Fruit fly (Drosophila melanogaster) S2 (cell line): Measurements from ENCODE around the gene Tsp26A.
A peak's percentile ranks its signal among the peaks of the same experiment; 100 is the strongest.

ENCODE experiments used
- CG8478 ChIP-seq: fragments of >200 bp; optimal IDR thresholded peaks from 2 replicates; lab custom pipeline; 2018
- CTCF ChIP-seq, 2 experiments: fragments of >200 bp; optimal IDR thresholded peaks; 2 replicates each; lab custom pipeline; 2018

Tsp26A gene

DNA sequence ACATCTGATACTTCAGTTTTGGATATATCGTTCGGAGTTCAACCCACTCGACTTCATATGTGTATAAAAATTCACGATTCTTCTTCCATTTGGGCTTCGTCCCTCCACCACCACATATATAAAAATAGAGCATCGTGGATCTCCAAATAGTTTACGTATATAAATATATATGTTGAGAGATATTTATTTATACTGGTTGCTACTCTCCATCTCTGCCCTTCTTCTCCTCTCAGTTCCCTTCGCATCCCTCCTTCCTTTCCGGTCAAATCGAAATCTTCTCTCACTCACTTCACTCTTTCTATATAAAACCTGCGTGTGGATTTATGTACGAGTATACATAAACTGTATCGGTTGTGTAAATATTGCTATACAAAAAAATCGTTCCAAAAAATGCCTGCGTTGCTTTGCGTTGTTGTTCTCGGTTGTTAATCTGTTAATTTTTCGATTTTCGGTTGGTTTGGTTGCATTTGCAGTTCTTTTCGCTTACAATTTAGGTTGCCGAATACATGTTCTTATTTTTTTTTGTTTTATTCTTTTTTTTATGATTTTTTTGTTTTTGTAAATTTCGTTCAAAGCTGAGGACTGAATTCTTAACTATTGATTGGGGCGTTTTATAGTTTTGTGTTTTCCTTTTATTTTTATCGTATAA lies 27.3 kb upstream of the Tsp26A start:
- TF ChIP-seq CTCF (optimal IDR thresholded peaks at IDR 0.05; lab: Kevin White, UChicago) (no peak), CG8478 (no peak)

DNA sequence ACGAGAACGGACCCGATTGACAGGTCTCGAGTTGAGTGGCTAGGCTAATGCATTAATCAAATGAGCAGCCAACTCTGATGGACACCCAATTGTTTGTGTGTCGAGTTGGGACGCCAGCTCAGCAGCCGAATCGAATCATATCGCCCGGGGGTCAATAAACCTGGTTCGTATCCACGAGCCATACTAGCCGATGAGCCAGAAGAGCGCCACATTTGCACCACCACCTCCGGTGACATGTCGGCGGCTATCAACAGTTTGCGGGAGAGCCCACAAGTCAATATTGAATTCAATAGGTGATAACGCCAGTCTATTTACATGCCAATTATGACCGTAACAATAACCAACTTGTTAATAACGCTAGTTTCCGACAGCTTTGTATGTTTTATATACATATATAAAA lies 25.9 kb upstream of the Tsp26A start:
- TF ChIP-seq CG8478 (no peak), CTCF (optimal IDR thresholded peaks at IDR 0.05; lab: Kevin White, UChicago) (no peak)

DNA sequence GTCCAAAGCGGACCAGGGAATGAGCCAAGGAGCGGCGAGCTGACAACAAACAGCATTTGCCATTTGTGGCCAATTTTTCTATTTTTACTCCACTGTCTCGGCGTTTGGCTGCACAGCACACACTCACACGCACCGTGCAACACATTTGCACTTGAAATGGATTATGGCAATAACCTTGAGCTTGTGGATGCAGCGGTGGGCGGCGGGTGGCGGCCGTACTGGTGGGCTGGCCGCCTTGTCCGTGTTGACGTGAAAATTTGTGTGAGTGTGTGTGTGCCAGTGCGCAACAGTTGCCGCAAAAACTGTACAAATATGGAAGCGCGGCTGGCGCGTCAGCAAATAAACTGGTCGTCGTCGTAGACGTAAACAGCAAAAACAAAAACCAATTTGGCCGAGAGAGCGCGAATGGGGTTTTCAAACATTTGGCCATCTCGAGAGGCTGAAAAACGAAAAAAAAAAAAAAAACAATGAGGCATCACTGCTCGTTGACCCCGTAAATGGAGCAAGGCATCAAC lies 24.9 kb upstream of the Tsp26A start:
- TF ChIP-seq CG8478: no peak
- TF ChIP-seq CTCF (optimal IDR thresholded peaks at IDR 0.05; lab: Kevin White, UChicago): no peak

DNA sequence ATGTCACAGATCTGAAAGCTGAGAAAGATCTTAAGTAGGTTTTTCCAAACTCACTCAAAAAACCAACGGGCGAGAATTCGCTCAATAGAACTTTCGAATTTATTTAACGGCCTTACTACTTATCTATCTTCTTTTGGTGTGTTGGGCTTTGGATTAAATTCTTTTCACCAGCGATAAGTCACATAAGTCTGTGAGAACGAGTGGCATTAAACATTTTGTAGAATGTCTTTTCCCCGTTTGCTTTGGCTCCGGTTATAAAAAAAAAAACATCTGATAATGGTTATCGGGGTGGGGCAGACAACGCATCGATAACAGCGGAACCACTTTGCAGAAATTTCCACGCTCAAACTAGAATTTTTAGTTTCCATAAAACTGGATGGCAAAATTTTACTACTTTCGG lies 24.4 kb upstream of the Tsp26A start:
- TF ChIP-seq CTCF (optimal IDR thresholded peaks at IDR 0.05; lab: Kevin White, UChicago) (no peak), CG8478 (no peak)

DNA sequence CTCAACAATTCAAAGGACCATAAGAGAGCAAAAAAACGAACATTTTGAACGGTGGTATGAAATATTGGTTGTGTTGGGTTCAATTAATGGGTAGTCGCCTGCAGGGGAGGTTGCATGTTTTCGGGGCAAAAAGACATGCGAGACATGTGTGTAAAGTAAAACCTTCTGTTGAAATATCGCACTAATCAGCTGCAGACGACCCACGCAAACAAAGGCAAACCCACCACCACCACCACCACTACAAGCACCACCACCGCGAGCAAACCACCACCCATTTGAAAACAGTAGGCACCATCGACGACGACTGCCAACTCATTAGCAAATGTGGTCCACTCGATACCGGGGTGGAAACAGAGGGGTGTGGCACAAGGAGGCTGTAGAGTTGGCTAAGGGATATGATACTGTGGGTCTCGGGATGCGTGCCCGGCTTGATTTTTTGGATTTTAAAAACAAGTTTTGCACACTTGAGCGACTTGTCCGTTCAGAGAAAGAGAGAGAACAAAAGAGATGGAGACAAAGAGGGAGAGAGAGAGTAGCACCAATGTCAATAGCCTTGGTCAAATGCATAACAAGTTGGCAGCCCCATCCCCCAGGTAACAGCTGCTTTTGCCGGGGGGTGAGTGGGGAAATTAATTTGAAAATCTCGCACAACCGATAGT lies 22.8 kb upstream of the Tsp26A start:
- TF ChIP-seq CTCF (optimal IDR thresholded peaks at IDR 0.05; lab: Kevin White, UChicago) (no peak), CG8478 (no peak)

DNA sequence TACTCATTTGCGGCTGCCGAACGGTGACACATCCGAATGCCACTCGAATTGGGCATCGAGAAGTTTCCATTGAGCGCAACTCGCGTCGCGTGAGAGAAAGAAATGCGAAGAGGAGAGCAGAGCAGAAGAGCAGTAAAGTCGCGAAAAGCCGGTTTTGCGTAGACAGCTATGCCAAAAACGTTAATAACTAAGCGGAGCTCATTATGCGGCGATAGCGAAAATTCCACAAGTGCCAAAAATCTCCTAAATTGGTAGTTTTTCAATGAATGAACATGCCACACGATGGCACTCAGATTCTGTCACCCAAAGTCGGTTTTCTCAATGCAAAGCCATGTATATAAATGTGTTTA lies 22.3 kb upstream of the Tsp26A start:
- TF ChIP-seq CTCF (optimal IDR thresholded peaks at IDR 0.05; lab: Kevin White, UChicago): no peak
- TF ChIP-seq CG8478: no peak

DNA sequence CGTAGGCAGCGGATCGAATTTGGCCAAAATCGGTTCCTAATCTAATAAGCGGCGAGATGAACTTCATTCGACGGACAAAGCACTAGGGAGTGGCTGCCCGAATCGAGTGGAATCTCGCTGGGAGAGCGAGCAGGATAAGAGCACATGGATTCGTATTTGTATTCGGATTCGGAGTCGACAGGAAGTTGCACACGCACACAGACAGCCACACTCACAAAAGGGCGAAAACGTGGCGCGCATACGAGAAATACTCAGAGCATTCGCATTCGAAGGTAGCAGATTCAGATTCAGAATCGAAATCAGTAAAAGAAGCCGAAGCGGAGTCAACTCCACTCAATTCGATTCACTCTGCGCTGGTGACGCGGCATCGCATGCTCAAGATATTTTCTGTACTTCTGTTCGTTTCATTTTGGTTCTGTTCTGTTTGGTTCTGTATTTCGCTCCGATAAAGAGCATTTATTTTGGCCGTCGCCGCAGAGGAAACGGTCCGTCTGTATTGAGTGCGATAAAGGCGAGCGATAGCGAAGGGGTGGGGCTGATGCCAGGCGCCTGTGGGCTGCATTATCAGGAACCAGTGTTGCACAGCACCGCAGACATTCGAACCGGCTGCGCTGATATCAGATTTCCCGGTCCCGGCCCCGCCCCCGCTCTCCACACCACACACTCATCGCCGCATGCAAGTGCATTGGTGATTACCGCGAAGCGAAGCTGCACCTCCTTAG lies 21.5 kb upstream of the Tsp26A start:
- TF ChIP-seq CG8478 (no peak), CTCF (optimal IDR thresholded peaks at IDR 0.05; lab: Kevin White, UChicago) (no peak)

DNA sequence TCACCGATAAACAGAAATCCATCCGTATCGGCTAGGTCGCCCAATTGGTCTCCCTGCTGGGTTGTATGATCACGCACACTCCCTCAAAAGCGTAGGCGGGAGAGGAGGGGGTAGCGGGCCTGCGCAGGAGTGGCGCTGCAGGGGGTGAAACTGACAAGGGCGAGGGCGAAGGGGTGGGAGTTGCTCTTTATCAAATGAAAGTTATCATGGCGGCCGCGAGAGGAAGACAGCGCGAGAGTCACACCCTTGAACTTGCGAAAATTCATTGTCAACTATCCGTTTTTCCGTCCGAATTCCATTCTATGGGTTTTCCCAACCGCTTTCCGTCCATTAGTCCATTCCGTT lies 21.0 kb upstream of the Tsp26A start:
- no peak for TF ChIP-seq CTCF (optimal IDR thresholded peaks at IDR 0.05; lab: Kevin White, UChicago)
- TF ChIP-seq CG8478: no peak

DNA sequence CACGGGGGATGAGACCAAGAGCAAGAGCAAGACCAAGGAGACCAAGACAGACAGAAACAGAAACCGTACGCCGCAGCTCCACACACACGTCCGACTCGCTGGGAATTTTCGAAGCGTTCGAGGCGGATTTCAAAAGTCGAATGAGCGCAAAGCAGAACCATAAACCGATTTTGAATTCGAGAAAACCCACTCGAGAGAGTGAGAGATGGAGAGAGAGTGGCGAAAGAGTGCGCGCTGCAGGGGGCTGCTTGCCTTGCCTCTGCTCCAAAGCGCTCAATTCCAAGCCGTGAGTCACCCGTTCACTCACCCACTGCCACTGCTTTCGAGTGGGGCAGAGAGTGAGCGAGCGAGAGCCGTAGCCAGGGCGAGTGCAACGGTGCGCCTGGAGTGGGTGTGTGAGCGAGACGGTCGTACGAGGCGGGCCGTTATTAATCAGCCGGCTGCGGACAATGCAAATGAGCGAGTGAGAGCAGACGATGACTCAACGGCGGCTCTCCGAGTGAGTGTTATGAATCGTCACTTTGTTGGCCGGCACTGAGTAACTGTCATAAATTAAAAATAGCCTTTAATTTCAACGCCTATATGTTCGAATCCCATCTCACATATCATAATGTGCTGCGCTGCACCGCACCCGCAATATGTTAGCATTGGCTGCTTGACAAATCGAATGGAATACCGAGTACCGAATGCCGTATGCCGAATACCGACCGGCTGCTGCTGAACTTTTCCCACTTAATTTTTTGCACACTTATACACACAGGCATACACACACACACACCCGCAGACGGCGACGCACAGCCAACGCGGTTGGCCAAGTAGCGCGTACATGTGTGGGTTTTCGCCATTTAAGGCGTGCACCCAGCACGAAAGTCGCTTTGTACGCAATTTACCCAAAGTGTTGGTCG lies 19.8 kb upstream of the Tsp26A start:
- TF ChIP-seq CTCF (optimal IDR thresholded peaks at IDR 0.05; lab: Kevin White, UChicago): no peak
- no peak for TF ChIP-seq CG8478

DNA sequence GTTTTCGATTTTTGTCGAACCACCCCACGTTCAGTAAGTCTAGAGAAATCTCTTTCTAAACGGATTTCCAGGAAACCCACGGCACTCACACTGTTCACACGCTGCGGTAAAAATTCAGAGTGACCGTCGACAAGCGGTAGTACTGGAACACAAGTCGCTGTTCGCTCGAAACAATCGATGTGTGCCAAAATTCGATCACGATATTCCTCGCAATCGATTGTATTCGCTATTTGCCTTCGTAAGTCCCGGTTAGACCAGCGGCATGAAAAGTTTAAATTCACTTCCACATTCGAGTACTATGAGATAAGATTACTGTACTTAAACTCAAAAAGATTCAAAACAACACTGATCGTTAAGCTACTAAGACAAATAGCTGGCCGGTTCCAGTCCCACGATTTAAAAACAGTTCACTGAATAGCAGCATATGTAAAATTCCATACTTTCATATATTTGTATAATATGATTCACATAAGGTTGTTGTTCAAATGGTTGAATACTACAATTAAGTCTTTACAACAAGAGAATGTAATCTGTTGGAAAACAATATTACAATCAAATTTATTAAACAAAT lies 19.1 kb upstream of the Tsp26A start, which contains the start of gene chic:
Gene chic (minus strand): TSS at position 157 of the 571 bp plus-strand sequence.
- TF ChIP-seq CTCF (optimal IDR thresholded peaks at IDR 0.05; lab: Kevin White, UChicago) (peak in 1 of 2 experiments; percentile 11), CG8478 (no peak)

DNA sequence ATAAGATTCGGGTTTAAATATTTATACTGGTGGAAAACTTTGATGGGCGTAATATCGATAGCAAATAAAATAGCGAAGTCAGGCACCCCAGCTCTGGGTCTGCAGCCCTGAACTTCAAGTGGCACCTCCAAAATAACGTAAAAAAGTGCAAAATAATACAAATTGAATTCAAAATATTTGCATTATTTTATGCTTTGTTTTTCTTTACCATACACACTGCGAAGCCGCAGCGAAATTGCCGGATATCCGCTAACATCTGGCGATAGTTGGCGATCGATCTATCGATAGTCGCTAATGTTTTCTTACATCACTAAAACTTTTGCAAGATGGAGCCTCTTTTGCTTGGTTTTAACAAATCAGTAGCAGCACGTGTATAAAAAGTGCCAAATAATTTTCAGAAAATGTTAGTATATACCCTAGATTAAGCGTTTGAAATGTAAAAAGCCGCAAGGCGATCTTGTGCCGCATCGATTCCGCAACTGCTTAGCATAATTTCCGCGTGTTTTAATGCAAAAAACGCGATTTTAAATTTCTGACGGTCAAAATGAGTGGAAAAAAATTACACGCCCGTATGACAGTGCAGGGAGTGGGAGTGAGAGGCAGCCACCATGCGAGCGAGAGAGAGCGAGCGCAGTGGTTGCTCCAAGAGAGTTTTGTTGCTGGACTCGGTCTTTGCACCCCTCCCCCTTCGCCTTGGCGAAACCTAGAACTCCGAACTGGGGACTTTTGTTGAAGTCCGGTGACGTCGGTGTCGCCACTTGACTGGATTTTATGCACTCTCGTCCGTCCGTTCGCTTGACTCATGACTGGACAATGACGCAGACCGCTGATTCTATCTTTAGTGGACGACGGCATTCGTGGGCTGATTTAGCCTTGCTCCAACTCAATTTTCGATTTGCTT lies 18.3 kb upstream of the Tsp26A start, which contains the start of gene eIF4A:
Gene eIF4A (plus strand): TSS at position 332 of the 901 bp plus-strand sequence.
- TF ChIP-seq CTCF (optimal IDR thresholded peaks at IDR 0.05; lab: Kevin White, UChicago) (no peak), CG8478 (no peak)

DNA sequence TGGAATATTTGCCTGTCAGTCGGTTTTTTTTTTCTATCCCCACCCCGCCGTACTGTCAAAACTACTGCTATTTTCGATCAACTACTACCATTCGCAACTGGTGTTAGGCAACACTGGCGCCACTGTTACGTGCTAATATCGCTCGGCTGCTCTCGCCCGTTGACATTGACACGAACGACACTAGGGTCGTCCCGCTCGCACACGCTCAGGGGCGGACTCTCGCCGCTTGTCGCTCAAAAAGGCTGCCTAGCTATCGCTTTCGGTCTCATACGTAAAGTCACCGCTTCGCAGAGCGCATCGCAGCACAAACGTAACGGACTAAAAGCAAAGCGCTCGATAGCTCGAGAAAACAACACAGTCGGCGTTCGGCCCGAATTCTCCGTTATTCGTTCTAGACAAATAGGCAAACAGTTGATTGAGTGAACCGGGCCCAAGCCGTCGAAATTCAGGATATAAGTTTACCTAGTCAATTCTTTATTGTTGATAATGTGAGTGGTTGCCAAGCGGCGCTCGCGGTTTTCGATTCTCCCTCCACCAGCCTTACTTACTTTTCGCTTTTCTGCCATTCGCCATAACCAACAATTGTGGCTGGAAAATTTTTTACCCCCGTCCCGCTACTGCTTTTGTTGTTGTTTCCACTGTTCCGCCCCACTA lies 17.6 kb upstream of the Tsp26A start:
- TF ChIP-seq CTCF (optimal IDR thresholded peaks at IDR 0.05; lab: Kevin White, UChicago) (peak; percentile 17 to 70), CG8478 (no peak)

DNA sequence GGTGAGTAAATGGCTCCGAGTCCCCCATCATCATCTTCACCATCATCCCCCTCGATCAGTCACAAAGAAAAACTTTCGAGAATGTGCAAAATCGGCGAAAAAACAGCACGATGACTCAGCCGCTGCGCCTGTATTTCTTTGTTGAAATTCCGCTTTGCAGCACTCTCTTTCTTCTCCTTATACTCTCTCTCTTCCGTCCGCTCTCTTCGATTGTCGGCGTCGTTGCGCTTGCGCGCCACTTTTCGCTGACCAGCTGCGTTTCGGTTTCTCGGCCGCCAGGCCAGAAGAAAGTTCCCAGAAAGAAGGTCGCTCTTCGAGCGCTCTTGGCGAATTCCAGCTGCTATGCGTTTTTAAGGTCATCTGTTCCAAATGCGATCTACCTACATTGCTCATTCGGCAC lies 16.8 kb upstream of the Tsp26A start:
- TF ChIP-seq CG8478: no peak
- TF ChIP-seq CTCF (optimal IDR thresholded peaks at IDR 0.05; lab: Kevin White, UChicago): no peak
